Worm (Caenorhabditis elegans): ENCODE data around the gene cdh-4.

DNA sequence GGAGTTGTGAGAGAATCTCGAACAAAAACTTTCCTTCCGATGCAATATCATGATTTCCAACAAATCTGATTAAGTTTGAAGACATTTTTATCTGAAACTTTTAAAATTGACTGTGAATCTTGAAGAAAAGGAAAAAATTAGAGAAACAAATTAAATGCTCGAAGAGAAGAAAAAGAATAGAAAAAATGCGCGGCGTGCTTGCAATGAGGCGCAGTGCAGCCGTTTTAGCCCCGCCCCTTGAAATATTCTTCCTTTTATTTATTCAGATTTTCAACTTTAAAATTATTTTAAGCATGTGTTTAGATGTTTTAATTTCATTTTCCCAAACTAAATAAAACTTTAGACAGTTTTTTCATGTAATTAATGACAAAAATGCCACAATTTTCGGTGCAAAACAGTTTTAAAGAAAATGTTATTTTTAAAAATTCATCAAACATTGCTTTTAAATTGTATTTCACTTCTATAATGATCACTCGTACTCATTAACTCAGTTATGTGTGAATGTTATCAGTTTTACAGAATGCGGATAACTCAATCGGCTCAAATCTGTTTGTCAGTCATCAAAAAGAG, 22.3 kb downstream of the cdh-4 start, which contains the start of the genes mrps-34 and cisd-3.1:
- TF ChIP-seq blmp-1 (tag; optimal IDR thresholded peaks at IDR 0.05; ENCODE audit: insufficient read depth) (no peak), nhr-25 (tag; optimal IDR thresholded peaks at IDR 0.05) (no peak), elt-1 (tag; optimal IDR thresholded peaks at IDR 0.05) (no peak), nhr-77 (tag; optimal IDR thresholded peaks at IDR 0.05) (no peak), fos-1 (tag; optimal IDR thresholded peaks at IDR 0.05) (no peak), nhr-11 (tag; optimal IDR thresholded peaks at IDR 0.05) (no peak), lsy-2 (tag; optimal IDR thresholded peaks at IDR 0.05) (peak in 1 of 2 experiments; percentile 18), unc-39 (tag; optimal IDR thresholded peaks at IDR 0.05) (no peak)
